Fruit fly (Drosophila melanogaster) whole organism, adult: ENCODE results near the gene Mcm10.

Experiments used
- CG11617 ChIP-seq: fragments of 200-800 bp; sonication (Bioruptor generic); optimal IDR thresholded peaks from 2 replicates; lab custom pipeline; 2017; ENCODE audit warnings: mild to moderate bottlenecking, missing biosample characterization, missing genetic modification reagents, missing genetic modification characterization
- CG12768 ChIP-seq: fragments of 200-800 bp; sonication (Bioruptor generic); optimal IDR thresholded peaks from 2 replicates; lab custom pipeline; 2017; ENCODE audit warnings: missing biosample characterization, missing genetic modification characterization, mild to moderate bottlenecking, moderate library complexity, missing genetic modification reagents
- CG14711 ChIP-seq: fragments of 200-800 bp; sonication (Bioruptor generic); optimal IDR thresholded peaks from 2 replicates; lab custom pipeline; 2018; ENCODE audit warnings: missing biosample characterization, mild to moderate bottlenecking, missing genetic modification characterization, moderate library complexity
- CG1620 ChIP-seq: fragments of 200-800 bp; sonication (Bioruptor generic); optimal IDR thresholded peaks from 2 replicates; lab custom pipeline; 2016; ENCODE audit warnings: missing biosample characterization, missing genetic modification characterization
- CG33017 ChIP-seq: fragments of 200-800 bp; sonication (Bioruptor generic); optimal IDR thresholded peaks from 2 replicates; lab custom pipeline; 2018; ENCODE audit warnings: missing biosample characterization, mild to moderate bottlenecking, missing genetic modification characterization, moderate library complexity
- CG7045 ChIP-seq: fragments of 200-800 bp; sonication (Bioruptor generic); optimal IDR thresholded peaks from 2 replicates; lab custom pipeline; 2017; ENCODE audit warnings: missing biosample characterization, mild to moderate bottlenecking, missing genetic modification characterization
- Clk ChIP-seq: fragments of 200-800 bp; sonication (Bioruptor generic); optimal IDR thresholded peaks from 2 replicates; lab custom pipeline; 2017; ENCODE audit warnings: missing biosample characterization, missing genetic modification characterization
- Crg-1 ChIP-seq: fragments of 200-800 bp; sonication (Bioruptor generic); optimal IDR thresholded peaks from 2 replicates; lab custom pipeline; 2016; ENCODE audit warnings: missing biosample characterization, missing genetic modification characterization
- cic ChIP-seq: fragments of 200-800 bp; sonication (Bioruptor generic); optimal IDR thresholded peaks from 2 replicates; lab custom pipeline; 2017; ENCODE audit warnings: missing biosample characterization, mild to moderate bottlenecking, missing genetic modification characterization, moderate library complexity
- cnc ChIP-seq, 2 experiments: fragments of >200 bp; optimal IDR thresholded peaks; 2 replicates each; lab custom pipeline; 2017
- kay ChIP-seq: fragments of 200-800 bp; sonication (Bioruptor generic); peaks from one replicate; lab custom pipeline; 2016; ENCODE audit warnings: missing biosample characterization, missing genetic modification characterization, borderline replicate concordance
- ovo ChIP-seq: fragments of 200-800 bp; sonication (Bioruptor generic); optimal IDR thresholded peaks from 2 replicates; lab custom pipeline; 2016; ENCODE audit warnings: missing biosample characterization, missing genetic modification characterization
- tj ChIP-seq: fragments of 200-800 bp; sonication (Bioruptor generic); optimal IDR thresholded peaks from 3 replicates; lab custom pipeline; 2017; ENCODE audit warnings: missing biosample characterization, mild to moderate bottlenecking, missing genetic modification characterization, moderate library complexity

DNA sequence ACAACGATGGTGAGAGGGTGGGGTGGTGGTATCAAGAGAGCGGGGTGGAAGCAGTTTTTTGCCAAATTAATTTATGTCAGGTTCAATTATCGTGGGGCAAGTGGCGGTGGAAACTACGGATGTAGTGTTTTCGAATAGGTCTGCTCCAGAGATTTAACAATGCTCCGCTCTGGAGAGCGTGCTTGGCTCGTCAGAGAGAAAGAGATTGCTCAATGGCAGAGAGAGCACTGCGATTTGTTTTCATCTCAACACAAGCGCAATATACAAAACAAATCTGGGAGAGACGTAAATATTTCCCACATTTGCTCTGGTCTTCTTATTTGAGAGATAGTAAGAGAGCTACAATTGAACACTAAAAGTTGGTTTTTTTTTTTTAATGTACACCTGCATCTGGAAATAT is 42.0 kb downstream of the Mcm10 start:
- TF ChIP-seq kay (GFP tag; lab: Kevin White, UChicago) (no peak), tj (GFP tag; lab: Kevin White, UChicago) (no peak), cic (no peak), CG33017 (tag; lab: Kevin White, UChicago) (no peak), CG1620 (GFP tag; lab: Kevin White, UChicago) (no peak), CG7045 (GFP tag; lab: Kevin White, UChicago) (no peak), CG14711 (tag; lab: Kevin White, UChicago) (no peak), CG12768 (GFP tag; lab: Kevin White, UChicago) (no peak), cnc (optimal IDR thresholded peaks at IDR 0.05; lab: Kevin White, UChicago) (no peak), CG11617 (GFP tag; lab: Kevin White, UChicago) (no peak), Crg-1 (GFP tag; lab: Kevin White, UChicago) (no peak), Clk (GFP tag; lab: Kevin White, UChicago) (no peak), ovo (GFP tag; lab: Kevin White, UChicago) (no peak)
